Fruit fly (Drosophila melanogaster): ENCODE measurements around the gene dpr16.

dpr16 gene

dm6 chr3R:5126884-5127283 is 23.8 kb upstream of the dpr16 start (continued):
- TF ChIP-seq CG17568 (GFP tag; optimal IDR thresholded peaks at IDR 0.05) = no peak
- TF ChIP-seq Ets65A (GFP tag) = peak; percentile 99
- TF ChIP-seq CG12769 (tag; optimal IDR thresholded peaks at IDR 0.05) = peak; percentile 62
- TF ChIP-seq sob (GFP tag; IDR thresholded peaks at IDR 0.05) = peak; percentile 81
- peak; percentile 34 for TF ChIP-seq emc (GFP tag; optimal IDR thresholded peaks at IDR 0.05)
- peak; percentile 51 for TF ChIP-seq Sry-δ (GFP tag; optimal IDR thresholded peaks at IDR 0.05)
- peak; percentile 61 for TF ChIP-seq CHES-1-like (GFP tag; optimal IDR thresholded peaks at IDR 0.05)
- TF ChIP-seq Lhr (GFP tag; optimal IDR thresholded peaks at IDR 0.05) = peak; percentile 95
- TF ChIP-seq ssp (GFP tag; IDR thresholded peaks at IDR 0.05) = peak; percentile 58
- peak; percentile 91 for TF ChIP-seq CG33213 (GFP tag; optimal IDR thresholded peaks at IDR 0.05)
- peak; percentile 27 for TF ChIP-seq CG8388 (GFP tag; optimal IDR thresholded peaks at IDR 0.05)
- peak; percentile 58 for TF ChIP-seq zf30C (GFP tag; optimal IDR thresholded peaks at IDR 0.05)
- peak; percentile 77 for TF ChIP-seq Dbx (GFP tag; IDR thresholded peaks at IDR 0.05)
- TF ChIP-seq Abd-B (GFP tag; optimal IDR thresholded peaks at IDR 0.05) = peak; percentile 95
- peak; percentile 49 for TF ChIP-seq CG31365 (tag; optimal IDR thresholded peaks at IDR 0.05)
- peak; percentile 71 for TF ChIP-seq Mad (GFP tag; optimal IDR thresholded peaks at IDR 0.05)
- TF ChIP-seq CG8089 (GFP tag; optimal IDR thresholded peaks at IDR 0.05) = peak; percentile 61
- TF ChIP-seq repo (GFP tag; optimal IDR thresholded peaks at IDR 0.05) = peak; percentile 43
- peak; percentile 63 for TF ChIP-seq wdn (GFP tag; IDR thresholded peaks at IDR 0.05)
- TF ChIP-seq CG11504 (tag; optimal IDR thresholded peaks at IDR 0.05) = peak; percentile 68
- TF ChIP-seq dan (GFP tag; IDR thresholded peaks at IDR 0.05) = no peak
- no peak for TF ChIP-seq croc (GFP tag; conservative IDR thresholded peaks at IDR 0.05)
- TF ChIP-seq E2f1 (GFP tag; IDR thresholded peaks at IDR 0.05) = 0 out of 2 replicates have a peak, but pooled peaks have one; percentile 11
- peak; percentile 30 for TF ChIP-seq scrt (GFP tag; optimal IDR thresholded peaks at IDR 0.05)
- TF ChIP-seq CG9817 (tag; optimal IDR thresholded peaks at IDR 0.05) = peak; percentile 84
- TF ChIP-seq mirr (GFP tag; optimal IDR thresholded peaks at IDR 0.05) = peak; percentile 28
- peak; percentile 68 for TF ChIP-seq gem (tag; optimal IDR thresholded peaks at IDR 0.05)
- peak; percentile 87 for TF ChIP-seq CG1603 (tag; optimal IDR thresholded peaks at IDR 0.05)
- TF ChIP-seq CG12942 (GFP tag; optimal IDR thresholded peaks at IDR 0.05) = peak; percentile 64
- peak; percentile 60 for TF ChIP-seq pho (GFP tag; optimal IDR thresholded peaks at IDR 0.05)
- TF ChIP-seq CG1529 (GFP tag; optimal IDR thresholded peaks at IDR 0.05) = no peak
- no peak for TF ChIP-seq HLH4C (GFP tag; IDR thresholded peaks at IDR 0.05; ENCODE audit: partially characterized antibody)
- TF ChIP-seq CG17361 (GFP tag; IDR thresholded peaks at IDR 0.05) = no peak; the same call in 2 of the 3 replicates
- no peak for TF ChIP-seq kni (GFP tag; optimal IDR thresholded peaks at IDR 0.05)
- TF ChIP-seq Dp (GFP tag; optimal IDR thresholded peaks at IDR 0.05) = peak; percentile 68
- no peak for TF ChIP-seq kah (GFP tag; optimal IDR thresholded peaks at IDR 0.05)
- peak; percentile 62 for TF ChIP-seq CG1024 (GFP tag; IDR thresholded peaks at IDR 0.05)
- TF ChIP-seq ATbp (GFP tag; optimal IDR thresholded peaks at IDR 0.05) = peak; percentile 29
- no peak for TF ChIP-seq Sin3A (optimal IDR thresholded peaks at IDR 0.05)
- TF ChIP-seq D19B (GFP tag; optimal IDR thresholded peaks at IDR 0.05) = no peak
- no peak for TF ChIP-seq CG6765 (GFP tag; optimal IDR thresholded peaks at IDR 0.05)
- TF ChIP-seq Opbp (GFP tag; IDR thresholded peaks at IDR 0.05; ENCODE audit: partially characterized antibody) = peak; percentile 59; the same call in 2 of the 3 replicates
- TF ChIP-seq CG7372 (GFP tag; IDR thresholded peaks at IDR 0.05) = peak; percentile 27; the same call in 1 of the 2 replicates
- peak; percentile 59; the same call in 1 of the 2 replicates for TF ChIP-seq CG9215 (GFP tag; IDR thresholded peaks at IDR 0.05)
- TF ChIP-seq CG3163 (GFP tag; optimal IDR thresholded peaks at IDR 0.05) = peak; percentile 78
- TF ChIP-seq CG30403 (GFP tag; optimal IDR thresholded peaks at IDR 0.05) = peak; percentile 67
- TF ChIP-seq CG7786 (GFP tag; optimal IDR thresholded peaks at IDR 0.05) = peak; percentile 52
- TF ChIP-seq fd64A (GFP tag; optimal IDR thresholded peaks at IDR 0.05) = no peak
- TF ChIP-seq gcm (GFP tag; optimal IDR thresholded peaks at IDR 0.05) = peak; percentile 50
- TF ChIP-seq CG3995 (GFP tag; optimal IDR thresholded peaks at IDR 0.05) = no peak
- peak; percentile 33 for TF ChIP-seq ERR (GFP tag; optimal IDR thresholded peaks at IDR 0.05)
- no peak for TF ChIP-seq ham (GFP tag; IDR thresholded peaks at IDR 0.05)

Measured in whole organism, embryonic.